Worm (Caenorhabditis elegans) whole organism, young adult: ENCODE data around the gene fbxc-21.

Experiments
- C17E4.6 ChIP-seq: fragments of 200-800 bp; sonication (Bioruptor generic); IDR thresholded peaks from 2 replicates; pipeline ENCODE4 v1.3.6; 2022; ENCODE audit warnings: missing genetic modification reagents, missing genetic modification characterization, missing compliant biosample characterization
- egrh-3 ChIP-seq: fragments of 200-800 bp; sonication (Bioruptor generic); IDR thresholded peaks from 2 replicates; pipeline ENCODE4 v1.3.6; 2022; ENCODE audit warnings: missing genetic modification reagents, missing genetic modification characterization, missing compliant biosample characterization
- zfh-2 ChIP-seq: fragments of 200-800 bp; sonication (Bioruptor generic); conservative IDR thresholded peaks from 2 replicates; pipeline ENCODE4 v1.3.6; 2022; ENCODE audit warnings: missing genetic modification reagents, missing genetic modification characterization, missing compliant biosample characterization

The fbxc-21 gene

ce11 chrII:1644777-1645348, 47.9 kb downstream of the fbxc-21 start, which contains the start of gene ZC204.6:
Gene ZC204.6 (minus strand): TSS chrII:1644827.
- no peak for TF ChIP-seq C17E4.6 (GFP tag; lab: Robert Waterston, UW)
- TF ChIP-seq zfh-2 (GFP tag; lab: Robert Waterston, UW) = peak; percentile 84
- no peak; the same call in 1 of the 2 replicates for TF ChIP-seq egrh-3
- TF ChIP-seq, all 124 proteins: peak for 1
